Fruit fly (Drosophila melanogaster): Measurements from ENCODE around the gene Sfp24F.

The Sfp24F gene

dm6 chr2L:4440881-4441737, 751 bp downstream of the Sfp24F start, which contains the start of gene CG15431 (continued):
- TF ChIP-seq lab (GFP tag; optimal IDR thresholded peaks at IDR 0.05): peak; percentile 82
- peak; percentile 85 for TF ChIP-seq CG18599 (GFP tag; optimal IDR thresholded peaks at IDR 0.05)
- TF ChIP-seq sug (tag; optimal IDR thresholded peaks at IDR 0.05): peak; percentile 37
- TF ChIP-seq CG11560 (tag; IDR thresholded peaks at IDR 0.05): 0 out of 3 replicates have a peak, but pooled peaks have one; percentile 51
- peak; percentile 76 for TF ChIP-seq vvl (GFP tag; IDR thresholded peaks at IDR 0.05)
- peak; percentile 69 for TF ChIP-seq CG2678 (tag; optimal IDR thresholded peaks at IDR 0.05)
- no peak for TF ChIP-seq CG10431 (GFP tag; optimal IDR thresholded peaks at IDR 0.05)
- TF ChIP-seq CG18764 (GFP tag; optimal IDR thresholded peaks at IDR 0.05): peak; percentile 17
- peak; percentile 78 for TF ChIP-seq slbo (GFP tag; IDR thresholded peaks at IDR 0.05)
- TF ChIP-seq CG10147 (GFP tag; optimal IDR thresholded peaks at IDR 0.05): peak; percentile 28
- TF ChIP-seq CG6689 (GFP tag; IDR thresholded peaks at IDR 0.05): 0 out of 2 replicates have a peak, but pooled peaks have one; percentile 29
- no peak for TF ChIP-seq bsh (GFP tag; optimal IDR thresholded peaks at IDR 0.05)
- peak; percentile 59 for TF ChIP-seq Fer3 (tag; optimal IDR thresholded peaks at IDR 0.05)
- TF ChIP-seq zen2 (GFP tag; IDR thresholded peaks at IDR 0.05; ENCODE audit: partially characterized antibody): no peak; the same call in 1 of the 3 replicates
- peak; percentile 25; the same call in 1 of the 2 replicates for TF ChIP-seq CG4404 (GFP tag; IDR thresholded peaks at IDR 0.05)
- peak; percentile 62 for TF ChIP-seq CG10366 (GFP tag; IDR thresholded peaks at IDR 0.05)
- peak; percentile 16; the same call in 1 of the 3 replicates for TF ChIP-seq CG2889 (GFP tag; IDR thresholded peaks at IDR 0.05)
- peak; percentile 73 for TF ChIP-seq dmrt99B (tag; optimal IDR thresholded peaks at IDR 0.05)
- TF ChIP-seq CG31365 (tag; optimal IDR thresholded peaks at IDR 0.05): no peak
- peak; percentile 42; the same call in 1 of the 2 replicates for TF ChIP-seq Adf1 (GFP tag; IDR thresholded peaks at IDR 0.05)
- peak; percentile 82 for TF ChIP-seq sens (GFP tag)
- no peak for TF ChIP-seq CG11504 (tag; optimal IDR thresholded peaks at IDR 0.05)
- peak; percentile 67 for TF ChIP-seq Rx (GFP tag; IDR thresholded peaks at IDR 0.05)
- no peak for TF ChIP-seq ERR (GFP tag; optimal IDR thresholded peaks at IDR 0.05)
- TF ChIP-seq fd3F (GFP tag; optimal IDR thresholded peaks at IDR 0.05): peak; percentile 49
- TF ChIP-seq Kr (GFP tag; optimal IDR thresholded peaks at IDR 0.05): no peak
- TF ChIP-seq chinmo (GFP tag; IDR thresholded peaks at IDR 0.05; ENCODE audit: partially characterized antibody): 0 out of 4 replicates have a peak, but pooled peaks have one; percentile 34
- peak; percentile 59; the same call in 1 of the 3 replicates for TF ChIP-seq CG3726 (GFP tag; IDR thresholded peaks at IDR 0.05)
- TF ChIP-seq esg (GFP tag; conservative IDR thresholded peaks at IDR 0.05): peak; percentile 44
- TF ChIP-seq CG42726 (GFP tag; IDR thresholded peaks at IDR 0.05; ENCODE audit: partially characterized antibody): 0 out of 2 replicates have a peak, but pooled peaks have one; percentile 15
- TF ChIP-seq Dip3 (GFP tag; optimal IDR thresholded peaks at IDR 0.05): no peak
- peak; percentile 28 for TF ChIP-seq CG10979 (tag; optimal IDR thresholded peaks at IDR 0.05)
- TF ChIP-seq CG8944 (GFP tag; optimal IDR thresholded peaks at IDR 0.05): no peak
- no peak for TF ChIP-seq danr (GFP tag; IDR thresholded peaks at IDR 0.05)
- TF ChIP-seq Oaz (GFP tag; IDR thresholded peaks at IDR 0.05): peak; percentile 35; the same call in 1 of the 2 replicates
- peak; percentile 51 for TF ChIP-seq CG7372 (GFP tag; IDR thresholded peaks at IDR 0.05)
- peak; percentile 46; the same call in 2 of the 3 replicates for TF ChIP-seq CG14050 (GFP tag; IDR thresholded peaks at IDR 0.05)
- peak; percentile 73 to 82 for TF ChIP-seq Trl (optimal IDR thresholded peaks at IDR 0.05)
- no peak for TF ChIP-seq Trl (GFP tag; optimal IDR thresholded peaks at IDR 0.05)
- TF ChIP-seq CG11695 (GFP tag; IDR thresholded peaks at IDR 0.05): no peak
- TF ChIP-seq CG1647 (GFP tag; optimal IDR thresholded peaks at IDR 0.05): peak; percentile 23
- TF ChIP-seq Dbx (GFP tag; IDR thresholded peaks at IDR 0.05): peak; percentile 77; the same call in 2 of the 3 replicates
- TF ChIP-seq CG11723 (GFP tag; optimal IDR thresholded peaks at IDR 0.05): peak; percentile 53
- TF ChIP-seq CG15073 (GFP tag; optimal IDR thresholded peaks at IDR 0.05): no peak
- no peak for TF ChIP-seq aop (GFP tag; IDR thresholded peaks at IDR 0.05)
- TF ChIP-seq Hr78 (GFP tag; optimal IDR thresholded peaks at IDR 0.05): no peak
- TF ChIP-seq B-H1 (GFP tag; IDR thresholded peaks at IDR 0.05): 0 out of 3 replicates have a peak, but pooled peaks have one; percentile 37
- TF ChIP-seq PHDP (tag; optimal IDR thresholded peaks at IDR 0.05): peak; percentile 64

Measured in whole organism, embryonic.